Fruit fly (Drosophila melanogaster) S2 (cell line): Measurements from ENCODE around the gene udt.

Source experiments
- CG8478 ChIP-seq: fragments of >200 bp; optimal IDR thresholded peaks from 2 replicates; lab custom pipeline; 2018
- CTCF ChIP-seq, 2 experiments: fragments of >200 bp; optimal IDR thresholded peaks; 2 replicates each; lab custom pipeline; 2018

dm6 chr3R:23789584-23789983 lies 26.5 kb upstream of the udt start:
- TF ChIP-seq CTCF (optimal IDR thresholded peaks at IDR 0.05; lab: Kevin White, UChicago) (no peak), CG8478 (no peak)
